Worm (Caenorhabditis elegans) whole organism, young adult: ENCODE measurements around the gene crn-6.

ENCODE experiments used
- B0035.1 ChIP-seq: sonication (generic microtip); optimal IDR thresholded peaks from 2 replicates; lab custom pipeline; 2016; ENCODE audit warnings: missing genetic modification characterization, mild to moderate bottlenecking, missing compliant biosample characterization, missing genotype, missing genetic modification reagents
- C17E4.6 ChIP-seq: fragments of 200-800 bp; sonication (Bioruptor generic); IDR thresholded peaks from 2 replicates; pipeline ENCODE4 v1.3.6; 2022; ENCODE audit warnings: missing genetic modification reagents, missing genetic modification characterization, missing compliant biosample characterization
- D2030.7 ChIP-seq: fragments of 200-800 bp; sonication (Bioruptor generic); IDR thresholded peaks from 2 replicates; pipeline ENCODE4 v1.3.6; 2022; ENCODE audit warnings: missing genetic modification reagents, missing genetic modification characterization, missing compliant biosample characterization
- F10E7.11 ChIP-seq: sonication (generic microtip); optimal IDR thresholded peaks from 2 replicates; lab custom pipeline; 2017; ENCODE audit warnings: mild to moderate bottlenecking, missing genetic modification characterization, moderate library complexity, missing compliant biosample characterization
- F33H1.4 ChIP-seq: fragments of 200-800 bp; sonication (Bioruptor generic); IDR thresholded peaks from 2 replicates; pipeline ENCODE4 v1.3.6; 2022; ENCODE audit warnings: missing genetic modification reagents, missing genetic modification characterization, missing compliant biosample characterization
- F52B5.7 ChIP-seq: sonication (generic microtip); optimal IDR thresholded peaks from 2 replicates; lab custom pipeline; 2016; ENCODE audit warnings: mild to moderate bottlenecking, missing genetic modification characterization, missing compliant biosample characterization
- F57A8.1 ChIP-seq: fragments of 200-800 bp; sonication (Bioruptor generic); optimal IDR thresholded peaks from 2 replicates; lab custom pipeline; 2018; ENCODE audit warnings: mild to moderate bottlenecking, missing genetic modification characterization, moderate library complexity, missing compliant biosample characterization
- Y53F4B.3 ChIP-seq: fragments of 200-800 bp; sonication (Bioruptor generic); IDR thresholded peaks from 2 replicates; pipeline ENCODE4 v1.3.6; 2022; ENCODE audit warnings: missing genetic modification reagents, missing genetic modification characterization, missing compliant biosample characterization
- Y56A3A.18 ChIP-seq: fragments of 200-800 bp; sonication (Bioruptor generic); IDR thresholded peaks from 2 replicates; pipeline ENCODE4 v1.3.6; 2022; ENCODE audit warnings: missing genetic modification reagents, missing genetic modification characterization, missing compliant biosample characterization
- Y79H2A.3 ChIP-seq: fragments of 200-800 bp; sonication (Bioruptor generic); conservative IDR thresholded peaks from 2 replicates; pipeline ENCODE4 v1.3.6; 2022; ENCODE audit warnings: missing genetic modification reagents, missing genetic modification characterization, missing compliant biosample characterization
- akir-1 ChIP-seq: fragments of 200-800 bp; sonication (Bioruptor generic); optimal IDR thresholded peaks from 2 replicates; lab custom pipeline; 2018; ENCODE audit warnings: mild to moderate bottlenecking, missing genetic modification characterization, moderate library complexity, missing compliant biosample characterization
- attf-3 ChIP-seq: fragments of 200-800 bp; sonication (Bioruptor generic); conservative IDR thresholded peaks from 2 replicates; pipeline ENCODE4 v1.3.6; 2022; ENCODE audit warnings: missing genetic modification reagents, missing genetic modification characterization, missing compliant biosample characterization
- bed-1 ChIP-seq: fragments of 200-800 bp; sonication (Bioruptor generic); IDR thresholded peaks from 2 replicates; pipeline ENCODE4 v1.3.6; 2022; ENCODE audit warnings: missing genetic modification reagents, missing genetic modification characterization, missing compliant biosample characterization
- ceh-100 ChIP-seq: fragments of 200-800 bp; sonication (Bioruptor generic); IDR thresholded peaks from 2 replicates; pipeline ENCODE4 v1.3.6; 2022; ENCODE audit warnings: missing genetic modification reagents, missing genetic modification characterization, missing compliant biosample characterization
- ceh-79 ChIP-seq: sonication (generic microtip); optimal IDR thresholded peaks from 2 replicates; lab custom pipeline; 2017; ENCODE audit warnings: mild to moderate bottlenecking, missing genetic modification characterization, missing compliant biosample characterization
- ceh-91 ChIP-seq: fragments of 200-800 bp; sonication (Bioruptor generic); IDR thresholded peaks from 2 replicates; pipeline ENCODE4 v1.3.6; 2022; ENCODE audit warnings: missing genetic modification reagents, missing genetic modification characterization, missing compliant biosample characterization
- chd-7 ChIP-seq: sonication (generic microtip); optimal IDR thresholded peaks from 2 replicates; lab custom pipeline; 2016; ENCODE audit warnings: mild to moderate bottlenecking, missing genetic modification characterization, moderate library complexity, missing compliant biosample characterization
- egrh-3 ChIP-seq: fragments of 200-800 bp; sonication (Bioruptor generic); IDR thresholded peaks from 2 replicates; pipeline ENCODE4 v1.3.6; 2022; ENCODE audit warnings: missing genetic modification reagents, missing genetic modification characterization, missing compliant biosample characterization
- fkh-3 ChIP-seq: sonication (generic microtip); optimal IDR thresholded peaks from 2 replicates; lab custom pipeline; 2016; ENCODE audit warnings: mild to moderate bottlenecking, missing genetic modification characterization, missing compliant biosample characterization
- hlh-12 ChIP-seq: sonication (generic microtip); optimal IDR thresholded peaks from 2 replicates; lab custom pipeline; 2016; ENCODE audit warnings: missing genetic modification characterization, missing compliant biosample characterization
- hlh-26 ChIP-seq: fragments of 200-800 bp; sonication (Bioruptor generic); conservative IDR thresholded peaks from 2 replicates; pipeline ENCODE4 v1.3.6; 2022; ENCODE audit warnings: missing genetic modification reagents, missing genetic modification characterization, missing compliant biosample characterization
- hrde-1 ChIP-seq: sonication (generic microtip); optimal IDR thresholded peaks from 2 replicates; lab custom pipeline; 2016; ENCODE audit warnings: missing genetic modification characterization, mild to moderate bottlenecking, missing compliant biosample characterization, moderate library complexity, missing genotype, missing genetic modification reagents, borderline replicate concordance
- let-526 ChIP-seq: fragments of 200-800 bp; sonication (Bioruptor generic); IDR thresholded peaks from 2 replicates; pipeline ENCODE4 v1.3.6; 2022; ENCODE audit warnings: missing genetic modification reagents, missing genetic modification characterization, missing compliant biosample characterization
- let-607 ChIP-seq, 2 experiments: fragments of 200-800 bp in 1 of 2; sonication (Bioruptor generic) in 1 of 2; sonication (generic microtip) in 1 of 2; optimal IDR thresholded peaks; 2 replicates each; lab custom pipeline; 2016 to 2018; ENCODE audit warnings: mild to moderate bottlenecking in 2 of 2, missing compliant biosample characterization in 2 of 2, missing genetic modification characterization in 2 of 2, moderate library complexity in 2 of 2, missing genotype in 1 of 2
- lin-26 ChIP-seq: fragments of 200-800 bp; sonication (Bioruptor generic); IDR thresholded peaks from 2 replicates; pipeline ENCODE4 v1.3.6; 2022; ENCODE audit warnings: missing genetic modification reagents, missing genetic modification characterization, missing compliant biosample characterization
- lin-40 ChIP-seq: sonication (generic microtip); optimal IDR thresholded peaks from 2 replicates; lab custom pipeline; 2016; ENCODE audit warnings: missing genetic modification characterization, mild to moderate bottlenecking, missing compliant biosample characterization, missing genotype, missing genetic modification reagents
- lir-1 ChIP-seq: fragments of 200-800 bp; sonication (Bioruptor generic); conservative IDR thresholded peaks from 2 replicates; pipeline ENCODE4 v1.3.6; 2022; ENCODE audit warnings: missing genetic modification reagents, missing genetic modification characterization, missing compliant biosample characterization
- lsy-27 ChIP-seq: sonication (generic microtip); optimal IDR thresholded peaks from 2 replicates; lab custom pipeline; 2017; ENCODE audit warnings: missing genetic modification characterization, mild to moderate bottlenecking, missing compliant biosample characterization, antibody characterized with exemption, missing genotype, borderline replicate concordance; ENCODE audit not compliant: insufficient read depth
- madf-10 ChIP-seq: sonication (generic microtip); optimal IDR thresholded peaks from 2 replicates; lab custom pipeline; 2016; ENCODE audit warnings: mild to moderate bottlenecking, missing genetic modification characterization, missing compliant biosample characterization
- madf-6 ChIP-seq: fragments of 200-800 bp; sonication (Bioruptor generic); IDR thresholded peaks from 2 replicates; pipeline ENCODE4 v1.3.6; 2022; ENCODE audit warnings: missing genetic modification reagents, missing genetic modification characterization, missing compliant biosample characterization
- mel-28 ChIP-seq: sonication (generic microtip); optimal IDR thresholded peaks from 2 replicates; lab custom pipeline; 2016; ENCODE audit warnings: borderline replicate concordance, mild to moderate bottlenecking, missing genetic modification characterization, missing compliant biosample characterization
- mxl-1 ChIP-seq: sonication (generic microtip); optimal IDR thresholded peaks from 2 replicates; lab custom pipeline; 2016; ENCODE audit warnings: missing genetic modification characterization, missing compliant biosample characterization
- nfya-2 ChIP-seq: fragments of 200-800 bp; sonication (Bioruptor generic); IDR thresholded peaks from 2 replicates; pipeline ENCODE4 v1.3.6; 2022; ENCODE audit warnings: missing genetic modification reagents, missing genetic modification characterization, missing compliant biosample characterization
- nhr-27 ChIP-seq: fragments of 200-800 bp; sonication (Bioruptor generic); optimal IDR thresholded peaks from 2 replicates; lab custom pipeline; 2018; ENCODE audit warnings: mild to moderate bottlenecking, missing genetic modification characterization, moderate library complexity, missing compliant biosample characterization
- nhr-90 ChIP-seq: sonication (generic microtip); optimal IDR thresholded peaks from 2 replicates; lab custom pipeline; 2016; ENCODE audit warnings: missing genotype, mild to moderate bottlenecking, missing genetic modification characterization, missing compliant biosample characterization
- pha-4 ChIP-seq: fragments of 150-350 bp; sonication (generic microtip); optimal IDR thresholded peaks from 2 replicates; lab custom pipeline; 2014; ENCODE audit warnings: missing biosample characterization, missing genetic modification reagents, missing genetic modification characterization
- rcor-1 ChIP-seq: fragments of 200-800 bp; sonication (Bioruptor generic); IDR thresholded peaks from 2 replicates; pipeline ENCODE4 v1.3.6; 2022; ENCODE audit warnings: missing genetic modification reagents, missing genetic modification characterization, missing compliant biosample characterization
- repo-1 ChIP-seq: sonication (generic microtip); optimal IDR thresholded peaks from 2 replicates; lab custom pipeline; 2017; ENCODE audit warnings: mild to moderate bottlenecking, missing genetic modification characterization, missing compliant biosample characterization
- snpc-1.1 ChIP-seq: sonication (generic microtip); optimal IDR thresholded peaks from 2 replicates; lab custom pipeline; 2017; ENCODE audit warnings: missing genetic modification characterization, mild to moderate bottlenecking, missing compliant biosample characterization, antibody characterized with exemption, moderate library complexity, missing genotype, missing genetic modification reagents; ENCODE audit not compliant: insufficient read depth
- somi-1 ChIP-seq: fragments of 200-800 bp; sonication (Bioruptor generic); optimal IDR thresholded peaks from 2 replicates; lab custom pipeline; 2018; ENCODE audit warnings: mild to moderate bottlenecking, missing genetic modification characterization, missing compliant biosample characterization
- sptf-2 ChIP-seq: fragments of 200-800 bp; sonication (Bioruptor generic); optimal IDR thresholded peaks from 2 replicates; lab custom pipeline; 2018; ENCODE audit warnings: mild to moderate bottlenecking, missing genetic modification characterization, missing compliant biosample characterization
- tbp1 ChIP-seq: fragments of 200-800 bp; sonication (Bioruptor generic); optimal IDR thresholded peaks from 2 replicates; lab custom pipeline; 2018; ENCODE audit warnings: mild to moderate bottlenecking, missing genetic modification characterization, missing compliant biosample characterization
- tbx-9 ChIP-seq: sonication (generic microtip); optimal IDR thresholded peaks from 2 replicates; lab custom pipeline; 2016; ENCODE audit warnings: borderline replicate concordance, missing genetic modification characterization, inconsistent platforms, missing compliant biosample characterization
- unc-130 ChIP-seq: sonication (generic microtip); optimal IDR thresholded peaks from 2 replicates; lab custom pipeline; 2016; ENCODE audit warnings: missing genetic modification reagents, missing genetic modification characterization, missing compliant biosample characterization
- ztf-18 ChIP-seq: sonication (generic microtip); optimal IDR thresholded peaks from 2 replicates; lab custom pipeline; 2016; ENCODE audit warnings: missing genotype, mild to moderate bottlenecking, missing genetic modification characterization, missing compliant biosample characterization
- ztf-3 ChIP-seq: fragments of 200-800 bp; sonication (Bioruptor generic); optimal IDR thresholded peaks from 2 replicates; lab custom pipeline; 2018; ENCODE audit warnings: mild to moderate bottlenecking, missing genetic modification characterization, missing compliant biosample characterization
- ztf-6 ChIP-seq: fragments of 200-800 bp; sonication (Bioruptor generic); IDR thresholded peaks from 2 replicates; pipeline ENCODE4 v1.3.6; 2022; ENCODE audit warnings: missing genetic modification reagents, missing genetic modification characterization, missing compliant biosample characterization

Gene crn-6

DNA sequence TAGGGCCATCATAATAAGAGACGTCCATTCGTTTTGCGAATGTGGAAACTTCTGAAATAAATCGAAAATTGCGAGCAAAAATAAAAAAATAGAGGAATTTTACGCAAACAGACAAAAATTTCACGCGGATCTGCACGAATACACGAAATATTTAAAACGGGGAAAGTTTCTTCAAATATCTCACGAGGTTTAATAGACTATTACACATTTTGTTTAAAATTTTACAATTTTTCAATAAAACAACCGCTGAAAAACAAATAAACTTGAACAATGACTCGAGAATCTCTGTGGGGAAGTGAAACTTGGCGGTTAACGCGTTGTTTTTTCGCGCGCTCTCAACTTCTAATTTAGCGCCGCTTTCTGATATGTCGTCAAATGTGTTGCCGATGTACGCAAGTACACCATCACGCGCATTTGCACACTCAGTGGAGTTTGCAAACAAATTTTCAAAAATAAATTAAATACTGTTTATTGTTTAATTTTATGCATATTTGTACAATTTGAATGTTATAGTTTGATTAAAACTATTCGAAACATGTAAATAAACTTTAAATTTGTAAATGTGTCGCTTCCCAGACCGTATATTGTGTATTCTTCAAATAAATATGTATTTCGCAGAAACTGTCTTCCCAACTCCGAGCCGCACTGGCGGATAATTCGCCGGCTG is 26.2 kb downstream of the crn-6 start, which contains the start of the genes gpr-2 and rgr-1:
Gene gpr-2 (minus strand): TSS at position 51 of the 667 bp plus-strand sequence.
Gene rgr-1 (plus strand): TSS at position 617 of the 667 bp plus-strand sequence.
- peak; percentile 58 for TF ChIP-seq tbp1 (GFP tag; lab: Kevin White, UChicago)
- TF ChIP-seq Y79H2A.3 (GFP tag; lab: Robert Waterston, UW), result peak; percentile 56; the same call in 1 of the 2 replicates
- TF ChIP-seq let-607 (tag; optimal IDR thresholded peaks at IDR 0.05; lab: Kevin White, UChicago), result no peak
- TF ChIP-seq egrh-3 (GFP tag; lab: Robert Waterston, UW), result no peak
- TF ChIP-seq Y56A3A.18 (GFP tag; lab: Robert Waterston, UW), result no peak
- no peak for TF ChIP-seq ztf-6
- TF ChIP-seq ceh-91 (GFP tag; lab: Robert Waterston, UW), result peak; percentile 95
- TF ChIP-seq snpc-1.1 (tag; lab: Kevin White, UChicago), result peak; percentile 80
- TF ChIP-seq hlh-12 (tag; lab: Kevin White, UChicago), result no peak
- peak; percentile 81 for TF ChIP-seq F33H1.4 (GFP tag; lab: Robert Waterston, UW)
- TF ChIP-seq tbx-9 (tag; lab: Kevin White, UChicago), result no peak
- TF ChIP-seq fkh-3 (tag; lab: Kevin White, UChicago), result no peak
- no peak for TF ChIP-seq nhr-27 (tag; lab: Kevin White, UChicago)
- TF ChIP-seq F57A8.1, result no peak
- TF ChIP-seq chd-7 (tag; lab: Kevin White, UChicago), result no peak
- no peak for TF ChIP-seq bed-1
- no peak for TF ChIP-seq hlh-26 (GFP tag; lab: Robert Waterston, UW)
- no peak for TF ChIP-seq mxl-1 (tag; lab: Kevin White, UChicago)
- no peak for TF ChIP-seq akir-1 (GFP tag; lab: Kevin White, UChicago)
- peak; percentile 82 for TF ChIP-seq rcor-1 (GFP tag; lab: Robert Waterston, UW)
- no peak for TF ChIP-seq ztf-3 (GFP tag; lab: Kevin White, UChicago)
- TF ChIP-seq nhr-90 (tag; lab: Kevin White, UChicago), result no peak
- peak; percentile 85 for TF ChIP-seq C17E4.6 (GFP tag; lab: Robert Waterston, UW)
- no peak for TF ChIP-seq nfya-2
- TF ChIP-seq ceh-79, result no peak
- TF ChIP-seq madf-10 (tag; lab: Kevin White, UChicago), result no peak
- peak; percentile 98 for TF ChIP-seq madf-6 (GFP tag; lab: Robert Waterston, UW)
- TF ChIP-seq sptf-2 (GFP tag; lab: Kevin White, UChicago), result no peak
- TF ChIP-seq pha-4 (tag; lab: Kevin White, UChicago), result no peak
- TF ChIP-seq F52B5.7 (tag; lab: Kevin White, UChicago), result no peak
- TF ChIP-seq F10E7.11 (tag; lab: Kevin White, UChicago), result no peak
- TF ChIP-seq attf-3 (GFP tag; lab: Robert Waterston, UW), result peak; percentile 37; the same call in 1 of the 2 replicates
- no peak for TF ChIP-seq B0035.1 (tag; lab: Kevin White, UChicago)
- TF ChIP-seq lin-40 (tag; lab: Kevin White, UChicago), result no peak
- TF ChIP-seq unc-130, result peak; percentile 82
- TF ChIP-seq let-526 (GFP tag; lab: Robert Waterston, UW), result no peak
- TF ChIP-seq mel-28 (tag; lab: Kevin White, UChicago), result no peak
- TF ChIP-seq lin-26, result no peak
- peak; percentile 60 for TF ChIP-seq ztf-18 (tag; lab: Kevin White, UChicago)
- TF ChIP-seq repo-1, result no peak
- TF ChIP-seq ceh-100, result peak; percentile 60; the same call in 1 of the 2 replicates
- no peak for TF ChIP-seq hrde-1 (tag; lab: Kevin White, UChicago)
- TF ChIP-seq somi-1, result no peak
- TF ChIP-seq Y53F4B.3 (GFP tag; lab: Robert Waterston, UW), result no peak
- TF ChIP-seq D2030.7 (GFP tag; lab: Robert Waterston, UW), result peak; percentile 89
- peak; percentile 40; the same call in 1 of the 2 replicates for TF ChIP-seq lir-1 (GFP tag; lab: Robert Waterston, UW)
- TF ChIP-seq lsy-27 (tag; lab: Kevin White, UChicago), result no peak
